Worm (Caenorhabditis elegans): ENCODE results near the gene C55A6.12.

Gene C55A6.12

DNA sequence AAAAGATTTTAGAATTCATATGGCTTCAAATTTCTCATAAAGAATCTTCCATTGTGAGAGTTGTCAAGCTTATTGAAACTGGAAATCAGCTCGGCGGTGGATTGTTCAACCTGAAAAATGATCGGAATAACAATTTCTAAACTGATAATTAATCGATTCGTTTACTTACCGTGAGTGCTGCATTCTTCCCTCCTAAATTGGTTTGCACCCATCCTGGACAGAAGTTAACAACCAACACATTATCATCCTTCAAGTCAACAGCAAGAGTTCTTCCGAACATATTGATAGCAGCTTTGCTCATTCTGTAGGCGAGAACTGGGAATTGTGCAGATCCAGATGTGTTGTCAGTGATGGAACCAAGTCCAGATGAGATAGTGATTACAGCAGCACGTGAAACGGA is 12.2 kb upstream of the C55A6.12 start:
- TF ChIP-seq egl-27 (tag; optimal IDR thresholded peaks at IDR 0.05) (no peak), ztf-1 (GFP tag; conservative IDR thresholded peaks at IDR 0.05) (no peak), C34F6.9 (tag; optimal IDR thresholded peaks at IDR 0.05) (no peak), sma-3 (GFP tag; optimal IDR thresholded peaks at IDR 0.05) (no peak), unc-39 (tag; optimal IDR thresholded peaks at IDR 0.05) (no peak), unc-62 (GFP tag; optimal IDR thresholded peaks at IDR 0.05) (no peak), elt-1 (tag; optimal IDR thresholded peaks at IDR 0.05) (no peak), R02D3.7 (tag; optimal IDR thresholded peaks at IDR 0.05) (no peak), peb-1 (tag; optimal IDR thresholded peaks at IDR 0.05) (no peak), Y55F3AM.14 (GFP tag; optimal IDR thresholded peaks at IDR 0.05) (no peak), lin-13 (GFP tag; optimal IDR thresholded peaks at IDR 0.05) (no peak), sem-4 (tag; optimal IDR thresholded peaks at IDR 0.05) (no peak), ceh-16 (tag; optimal IDR thresholded peaks at IDR 0.05) (no peak)

ce11 chrV:11514677-11515076 is 11.7 kb upstream of the C55A6.12 start, which contains the start of gene C55A6.6:
Gene C55A6.6, minus strand, starts transcription at chrV:11514737.
- no peak for TF ChIP-seq mdl-1 (tag; optimal IDR thresholded peaks at IDR 0.05)
- TF ChIP-seq sem-4 (tag; optimal IDR thresholded peaks at IDR 0.05), result no peak
- no peak for TF ChIP-seq ceh-82 (tag; optimal IDR thresholded peaks at IDR 0.05)
- no peak for TF ChIP-seq ztf-4 (tag; optimal IDR thresholded peaks at IDR 0.05)

DNA sequence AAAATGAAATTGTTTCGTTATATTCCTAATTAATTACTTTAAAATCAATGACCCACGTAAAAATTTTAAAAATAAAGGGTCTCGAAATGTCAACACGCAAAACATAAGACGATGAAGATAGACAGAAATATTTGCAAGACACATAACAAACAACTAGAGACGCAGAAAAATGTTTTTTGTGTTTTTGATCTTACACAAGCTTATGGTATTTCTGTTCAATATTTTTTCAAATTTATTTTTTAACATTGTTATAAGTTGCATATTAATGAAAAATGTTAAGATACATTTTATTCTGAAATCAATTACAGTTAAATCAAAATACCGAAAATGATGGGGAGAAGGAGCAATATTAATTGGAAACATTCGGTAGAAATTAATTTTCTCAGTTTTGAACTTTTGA is 10.5 kb upstream of the C55A6.12 start, which contains the start of gene C55A6.3:
C55A6.3 (minus strand) TSS at position 101 of the 400 bp plus-strand sequence.
- TF ChIP-seq mab-5 (tag; optimal IDR thresholded peaks at IDR 0.05) (no peak), R02D3.7 (tag; optimal IDR thresholded peaks at IDR 0.05) (no peak), lin-13 (GFP tag; optimal IDR thresholded peaks at IDR 0.05) (no peak), ztf-1 (GFP tag; conservative IDR thresholded peaks at IDR 0.05) (no peak), peb-1 (tag; optimal IDR thresholded peaks at IDR 0.05) (no peak), gmeb-1 (tag; optimal IDR thresholded peaks at IDR 0.05) (no peak), elt-3 (tag; optimal IDR thresholded peaks at IDR 0.05) (no peak), ztf-11 (tag; optimal IDR thresholded peaks at IDR 0.05) (no peak), C34F6.9 (tag; optimal IDR thresholded peaks at IDR 0.05) (no peak), blmp-1 (tag; optimal IDR thresholded peaks at IDR 0.05; ENCODE audit: insufficient read depth) (no peak), crh-2 (tag; optimal IDR thresholded peaks at IDR 0.05) (no peak), lsy-2 (tag; optimal IDR thresholded peaks at IDR 0.05) (no peak), unc-55 (GFP tag; optimal IDR thresholded peaks at IDR 0.05) (no peak)

DNA sequence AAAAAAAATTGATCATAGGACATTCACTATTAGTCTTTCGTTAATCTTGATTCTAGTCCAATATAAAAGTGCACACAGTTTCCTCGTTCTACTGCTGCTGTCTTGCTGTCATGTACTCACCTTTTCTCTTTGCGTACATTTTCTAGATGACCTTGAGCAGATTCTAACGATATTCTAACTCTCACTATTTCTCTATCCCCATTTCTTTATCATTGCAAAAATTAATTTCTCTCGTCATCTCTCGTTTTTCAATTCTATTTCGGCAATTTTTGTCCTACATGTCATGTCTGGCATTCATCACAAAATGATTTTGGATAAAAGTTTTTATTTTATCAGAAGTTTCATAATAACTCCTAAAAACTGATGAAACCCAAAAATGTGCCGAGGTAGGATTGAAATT is 5.8 kb upstream of the C55A6.12 start, which contains the start of gene ttll-5:
ttll-5 (plus strand) TSS at position 288 of the 400 bp plus-strand sequence.
- TF ChIP-seq blmp-1 (tag; optimal IDR thresholded peaks at IDR 0.05; ENCODE audit: insufficient read depth), result peak; percentile 70
- TF ChIP-seq alr-1 (tag; optimal IDR thresholded peaks at IDR 0.05), result no peak
- TF ChIP-seq nhr-25 (tag; optimal IDR thresholded peaks at IDR 0.05), result peak; percentile 66
- TF ChIP-seq nhr-11 (tag; optimal IDR thresholded peaks at IDR 0.05), result no peak
- TF ChIP-seq nhr-6 (tag; optimal IDR thresholded peaks at IDR 0.05), result no peak
- TF ChIP-seq ZK546.5 (tag; optimal IDR thresholded peaks at IDR 0.05), result no peak
- no peak for TF ChIP-seq skn-1 (tag; optimal IDR thresholded peaks at IDR 0.05)
- peak; percentile 35 for TF ChIP-seq fos-1 (tag; optimal IDR thresholded peaks at IDR 0.05)
- peak; percentile 12 for TF ChIP-seq sma-3 (GFP tag; optimal IDR thresholded peaks at IDR 0.05)
- peak; percentile 87 for TF ChIP-seq sma-9 (GFP tag; optimal IDR thresholded peaks at IDR 0.05)
- TF ChIP-seq sma-9 (tag; optimal IDR thresholded peaks at IDR 0.05), result no peak

DNA sequence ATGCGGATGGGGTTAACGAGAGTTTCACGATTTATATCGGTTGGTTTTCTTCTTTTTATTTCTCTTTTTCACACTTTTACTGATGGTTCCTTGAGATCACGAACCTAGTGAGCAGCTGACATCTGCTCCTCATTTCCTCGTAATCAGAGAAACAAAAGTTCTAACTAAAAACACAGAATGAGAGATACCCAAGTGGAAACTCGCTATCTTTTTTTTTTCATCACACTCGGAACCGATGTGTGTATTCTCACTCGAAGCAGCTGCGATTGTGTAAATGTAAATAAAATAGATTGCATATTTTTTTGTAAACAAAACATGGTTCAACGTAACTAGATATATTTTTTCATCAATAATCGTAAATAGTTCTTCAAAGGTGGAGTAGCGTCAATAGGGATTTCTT is 3.4 kb upstream of the C55A6.12 start:
- TF ChIP-seq unc-62 (GFP tag; optimal IDR thresholded peaks at IDR 0.05) (no peak), F13H6.1 (tag; optimal IDR thresholded peaks at IDR 0.05) (peak; percentile 80), lsy-2 (tag; optimal IDR thresholded peaks at IDR 0.05) (peak in 1 of 2 experiments; percentile 36), sma-9 (GFP tag; optimal IDR thresholded peaks at IDR 0.05) (peak; percentile 52), sma-9 (tag; optimal IDR thresholded peaks at IDR 0.05) (no peak), C34F6.9 (tag; optimal IDR thresholded peaks at IDR 0.05) (peak; percentile 44), ZK546.5 (tag; optimal IDR thresholded peaks at IDR 0.05) (no peak), nhr-129 (tag; optimal IDR thresholded peaks at IDR 0.05) (peak; percentile 46)

All from whole organism, L2 larva.